Fruit fly (Drosophila melanogaster) whole organism, embryonic: ENCODE data around the gene CG34116.

Experiments used
- CG10274 ChIP-seq: fragments of 200-800 bp; sonication (Bioruptor generic); optimal IDR thresholded peaks from 3 replicates; lab custom pipeline; 2017; ENCODE audit warnings: missing biosample characterization, mild to moderate bottlenecking, missing genetic modification characterization
- CG10654 ChIP-seq: fragments of 200-800 bp; sonication (Bioruptor generic); optimal IDR thresholded peaks from 2 replicates; lab custom pipeline; 2016; ENCODE audit warnings: missing biosample characterization, missing genetic modification characterization
- CG12769 ChIP-seq: fragments of 200-800 bp; sonication (Bioruptor generic); optimal IDR thresholded peaks from 2 replicates; lab custom pipeline; 2019; ENCODE audit warnings: missing biosample characterization, mild to moderate bottlenecking, missing genetic modification characterization, moderate library complexity
- CG13123 ChIP-seq: fragments of 200-800 bp; sonication (Bioruptor generic); optimal IDR thresholded peaks from 2 replicates; lab custom pipeline; 2016; ENCODE audit warnings: missing biosample characterization, missing genetic modification characterization
- CG13424 ChIP-seq: fragments of 200-800 bp; sonication (Bioruptor generic); optimal IDR thresholded peaks from 2 replicates; lab custom pipeline; 2019; ENCODE audit warnings: missing biosample characterization, mild to moderate bottlenecking, missing genetic modification characterization, moderate library complexity
- CG14860 ChIP-seq: fragments of 200-800 bp; sonication (Bioruptor generic); IDR thresholded peaks from 3 replicates; pipeline ENCODE4 v1.3.6; 2022; ENCODE audit warnings: missing biosample characterization, missing genetic modification characterization; ENCODE audit not compliant: partially characterized antibody
- CG15514 ChIP-seq: fragments of 200-800 bp; sonication (Bioruptor generic); optimal IDR thresholded peaks from 3 replicates; lab custom pipeline; 2017; ENCODE audit warnings: missing biosample characterization, missing genetic modification characterization, mild to moderate bottlenecking, moderate library complexity, missing genetic modification reagents
- CG15601 ChIP-seq: fragments of 200-800 bp; sonication (Bioruptor generic); optimal IDR thresholded peaks from 3 replicates; lab custom pipeline; 2019; ENCODE audit warnings: missing biosample characterization, mild to moderate bottlenecking, missing genetic modification characterization, moderate library complexity
- CG1832 ChIP-seq: fragments of 200-800 bp; sonication (Bioruptor generic); optimal IDR thresholded peaks from 2 replicates; lab custom pipeline; 2017; ENCODE audit warnings: missing biosample characterization, mild to moderate bottlenecking, missing genetic modification characterization, inconsistent platforms
- CG2202 ChIP-seq: fragments of 200-800 bp; sonication (Bioruptor generic); optimal IDR thresholded peaks from 2 replicates; lab custom pipeline; 2018; ENCODE audit warnings: missing biosample characterization, mild to moderate bottlenecking, missing genetic modification characterization
- CG30020 ChIP-seq: fragments of 200-800 bp; optimal IDR thresholded peaks from 2 replicates; lab custom pipeline; 2019; ENCODE audit warnings: missing biosample characterization, mild to moderate bottlenecking, missing genetic modification characterization, moderate library complexity
- CG31224 ChIP-seq: fragments of 200-800 bp; sonication (Bioruptor generic); IDR thresholded peaks from 2 replicates; pipeline ENCODE4 v1.3.6; 2022; ENCODE audit warnings: missing biosample characterization, missing genetic modification characterization
- CG3281 ChIP-seq: fragments of 200-800 bp; sonication (Bioruptor generic); optimal IDR thresholded peaks from 3 replicates; lab custom pipeline; 2017; ENCODE audit warnings: missing biosample characterization, mild to moderate bottlenecking, missing genetic modification characterization
- CG34224 ChIP-seq: fragments of 200-800 bp; sonication (Bioruptor generic); IDR thresholded peaks from 3 replicates; pipeline ENCODE4 v1.3.6; 2022; ENCODE audit warnings: missing biosample characterization, missing genetic modification characterization; ENCODE audit not compliant: partially characterized antibody
- CG4328 ChIP-seq: fragments of 200-800 bp; sonication (Bioruptor generic); optimal IDR thresholded peaks from 3 replicates; lab custom pipeline; 2017; ENCODE audit warnings: missing biosample characterization, missing genetic modification reagents, missing genetic modification characterization
- CG4854 ChIP-seq: fragments of 200-800 bp; sonication (Bioruptor generic); optimal IDR thresholded peaks from 2 replicates; lab custom pipeline; 2016; ENCODE audit warnings: missing biosample characterization, missing genetic modification characterization, inconsistent platforms
- CG6689 ChIP-seq: fragments of 200-800 bp; sonication (Bioruptor generic); IDR thresholded peaks from 2 replicates; pipeline ENCODE4 v1.3.6; 2022; ENCODE audit warnings: missing biosample characterization, missing genetic modification characterization
- CG8089 ChIP-seq: fragments of 200-800 bp; sonication (Bioruptor generic); optimal IDR thresholded peaks from 3 replicates; lab custom pipeline; 2016; ENCODE audit warnings: missing biosample characterization, missing genetic modification characterization
- CG8924 ChIP-seq: fragments of 200-800 bp; optimal IDR thresholded peaks from 3 replicates; lab custom pipeline; 2019; ENCODE audit warnings: missing biosample characterization, mild to moderate bottlenecking, missing genetic modification characterization, moderate library complexity
- CG9727 ChIP-seq: fragments of 200-800 bp; sonication (Bioruptor generic); optimal IDR thresholded peaks from 3 replicates; lab custom pipeline; 2017; ENCODE audit warnings: missing biosample characterization, mild to moderate bottlenecking, missing genetic modification characterization
- CG9797 ChIP-seq: fragments of 200-800 bp; sonication (Bioruptor generic); optimal IDR thresholded peaks from 3 replicates; lab custom pipeline; 2018; ENCODE audit warnings: missing biosample characterization, mild to moderate bottlenecking, missing genetic modification characterization
- CG9932 ChIP-seq: fragments of 200-800 bp; sonication (Bioruptor generic); IDR thresholded peaks from 2 replicates; pipeline ENCODE4 v1.3.6; 2022; ENCODE audit warnings: missing biosample characterization, missing genetic modification characterization
- CHES-1-like ChIP-seq: fragments of 200-800 bp; sonication (Bioruptor generic); optimal IDR thresholded peaks from 2 replicates; lab custom pipeline; 2016; ENCODE audit warnings: missing biosample characterization, missing genetic modification characterization
- Lhr ChIP-seq: fragments of 200-800 bp; sonication (Bioruptor generic); optimal IDR thresholded peaks from 3 replicates; lab custom pipeline; 2017; ENCODE audit warnings: mild to moderate bottlenecking, missing biosample characterization, missing genetic modification reagents, missing genetic modification characterization
- NK7.1 ChIP-seq: fragments of 200-800 bp; sonication (Bioruptor generic); optimal IDR thresholded peaks from 3 replicates; lab custom pipeline; 2016; ENCODE audit warnings: missing biosample characterization, missing genetic modification characterization
- Nf-YB ChIP-seq: fragments of 200-800 bp; sonication (Bioruptor generic); optimal IDR thresholded peaks from 3 replicates; lab custom pipeline; 2019; ENCODE audit warnings: missing biosample characterization, mild to moderate bottlenecking, missing genetic modification characterization, moderate library complexity
- Opbp ChIP-seq: fragments of 200-800 bp; sonication (Bioruptor generic); IDR thresholded peaks from 3 replicates; pipeline ENCODE4 v1.3.6; 2022; ENCODE audit warnings: missing biosample characterization, missing genetic modification characterization; ENCODE audit not compliant: partially characterized antibody
- Scr ChIP-seq: fragments of 200-800 bp; sonication (Bioruptor generic); IDR thresholded peaks from 2 replicates; pipeline ENCODE4 v1.3.6; 2022; ENCODE audit warnings: missing biosample characterization, missing genetic modification characterization; ENCODE audit not compliant: partially characterized antibody
- Side ChIP-seq: fragments of 200-800 bp; sonication (Bioruptor generic); optimal IDR thresholded peaks from 2 replicates; lab custom pipeline; 2016; ENCODE audit warnings: missing biosample characterization, missing genetic modification characterization
- Sox100B ChIP-seq: fragments of 200-800 bp; sonication (Bioruptor generic); optimal IDR thresholded peaks from 3 replicates; lab custom pipeline; 2018; ENCODE audit warnings: missing biosample characterization, mild to moderate bottlenecking, missing genetic modification characterization
- Sry-δ ChIP-seq: fragments of 200-800 bp; sonication (Bioruptor generic); optimal IDR thresholded peaks from 2 replicates; lab custom pipeline; 2016; ENCODE audit warnings: missing biosample characterization, missing genetic modification characterization
- al ChIP-seq: fragments of 200-800 bp; sonication (Bioruptor generic); IDR thresholded peaks from 2 replicates; pipeline ENCODE4 v1.3.6; 2022; ENCODE audit warnings: missing biosample characterization, missing genetic modification characterization
- ci ChIP-seq: fragments of 200-800 bp; sonication (Bioruptor generic); IDR thresholded peaks from 3 replicates; pipeline ENCODE4 v1.3.6; 2022; ENCODE audit warnings: missing biosample characterization, missing genetic modification characterization
- dysf ChIP-seq: fragments of 200-800 bp; sonication (Bioruptor generic); IDR thresholded peaks from 3 replicates; pipeline ENCODE4 v1.3.6; 2022; ENCODE audit warnings: missing biosample characterization, missing genetic modification characterization
- ems ChIP-seq: fragments of 200-800 bp; sonication (Bioruptor generic); optimal IDR thresholded peaks from 3 replicates; lab custom pipeline; 2016; ENCODE audit warnings: missing biosample characterization, missing genetic modification characterization
- gsb-n ChIP-seq: fragments of 200-800 bp; sonication (Bioruptor generic); optimal IDR thresholded peaks from 3 replicates; lab custom pipeline; 2018; ENCODE audit warnings: missing biosample characterization, mild to moderate bottlenecking, missing genetic modification characterization
- hbn ChIP-seq: fragments of 200-800 bp; sonication (Bioruptor generic); IDR thresholded peaks from 2 replicates; pipeline ENCODE4 v1.3.6; 2022; ENCODE audit warnings: missing biosample characterization, missing genetic modification characterization; ENCODE audit not compliant: partially characterized antibody
- jumu ChIP-seq: fragments of 200-800 bp; sonication (Bioruptor generic); optimal IDR thresholded peaks from 3 replicates; lab custom pipeline; 2016; ENCODE audit warnings: missing biosample characterization, missing genetic modification characterization
- kni ChIP-seq: fragments of 200-800 bp; sonication (Bioruptor generic); optimal IDR thresholded peaks from 3 replicates; lab custom pipeline; 2017; ENCODE audit warnings: mild to moderate bottlenecking, missing biosample characterization, missing genetic modification reagents, missing genetic modification characterization
- luna ChIP-seq: fragments of 200-800 bp; sonication (Bioruptor generic); optimal IDR thresholded peaks from 2 replicates; lab custom pipeline; 2016; ENCODE audit warnings: missing biosample characterization, missing genetic modification characterization
- peb ChIP-seq: fragments of 200-800 bp; sonication (Bioruptor generic); IDR thresholded peaks from 2 replicates; pipeline ENCODE4 v1.3.6; 2022; ENCODE audit warnings: missing biosample characterization, missing genetic modification characterization
- pzg ChIP-seq: fragments of 200-800 bp; sonication (Bioruptor generic); optimal IDR thresholded peaks from 3 replicates; lab custom pipeline; 2018; ENCODE audit warnings: missing biosample characterization, mild to moderate bottlenecking, missing genetic modification characterization, moderate library complexity
- schlank ChIP-seq: fragments of 200-800 bp; sonication (Bioruptor generic); optimal IDR thresholded peaks from 2 replicates; lab custom pipeline; 2018; ENCODE audit warnings: missing biosample characterization, mild to moderate bottlenecking, missing genetic modification characterization
- seq ChIP-seq: fragments of 200-800 bp; sonication (Bioruptor generic); IDR thresholded peaks from 2 replicates; pipeline ENCODE4 v1.3.6; 2022; ENCODE audit warnings: missing biosample characterization, missing genetic modification characterization
- slbo ChIP-seq: fragments of 200-800 bp; sonication (Bioruptor generic); IDR thresholded peaks from 2 replicates; pipeline ENCODE4 v1.3.6; 2022; ENCODE audit warnings: missing biosample characterization, missing genetic modification characterization
- so ChIP-seq: fragments of 200-800 bp; sonication (Bioruptor generic); IDR thresholded peaks from 3 replicates; pipeline ENCODE4 v1.3.6; 2022; ENCODE audit warnings: missing biosample characterization, missing genetic modification characterization
- stwl ChIP-seq: fragments of 200-800 bp; sonication (Bioruptor generic); optimal IDR thresholded peaks from 3 replicates; lab custom pipeline; 2018; ENCODE audit warnings: missing biosample characterization, mild to moderate bottlenecking, missing genetic modification characterization, moderate library complexity
- zen ChIP-seq: fragments of 200-800 bp; sonication (Bioruptor generic); optimal IDR thresholded peaks from 3 replicates; lab custom pipeline; 2018; ENCODE audit warnings: missing biosample characterization, mild to moderate bottlenecking, missing genetic modification characterization, moderate library complexity
- zfh2 ChIP-seq: fragments of 200-800 bp; sonication (Bioruptor generic); optimal IDR thresholded peaks from 2 replicates; lab custom pipeline; 2016; ENCODE audit warnings: missing biosample characterization, missing genetic modification characterization

CG34116 gene

DNA sequence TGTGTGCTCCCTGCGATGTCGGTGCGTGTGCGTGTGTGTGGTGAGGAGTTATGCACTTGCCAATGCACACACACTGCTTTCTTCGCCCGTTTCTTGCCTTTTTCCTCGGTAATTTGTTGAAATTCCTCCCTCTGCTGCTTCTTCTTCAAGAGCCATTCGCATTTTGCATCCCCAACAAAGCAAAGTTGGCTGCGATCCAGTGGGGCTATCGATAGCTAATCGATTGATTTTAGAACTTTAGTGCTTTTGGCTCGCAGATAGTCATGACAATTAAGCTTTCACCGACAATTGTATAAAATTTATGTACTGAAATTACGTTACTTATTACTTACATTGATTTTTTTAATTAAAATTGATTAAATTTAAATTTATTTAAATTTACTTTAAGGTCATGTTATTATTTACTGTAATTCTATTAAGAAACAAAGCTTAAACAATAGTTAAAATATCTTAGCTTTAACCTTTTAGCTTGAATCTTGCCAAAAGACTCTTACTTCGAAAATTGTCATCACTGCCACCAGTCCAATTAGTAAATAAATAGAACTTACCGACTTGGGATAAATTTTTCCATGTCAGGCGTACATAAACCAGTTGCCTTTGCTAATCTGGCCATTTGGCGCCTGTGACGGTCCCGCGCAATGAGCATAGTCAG, 28.4 kb upstream of the CG34116 start, which contains the start of the genes trc and CG32221 (continued):
- peak; percentile 48; the same call in 1 of the 2 replicates for TF ChIP-seq seq (GFP tag; lab: Robert Waterston, UW)
- TF ChIP-seq pzg (GFP tag; lab: Kevin White, UChicago) = peak; percentile 88
- TF ChIP-seq ci = peak; percentile 81
- TF ChIP-seq Sox100B = no peak
- TF ChIP-seq CG4328 (GFP tag; lab: Kevin White, UChicago) = peak; percentile 65
- peak; percentile 13 for TF ChIP-seq Nf-YB (GFP tag; lab: Kevin White, UChicago)
- TF ChIP-seq slbo (GFP tag; lab: Robert Waterston, UW) = peak; percentile 69
- TF ChIP-seq schlank (tag; lab: Kevin White, UChicago) = peak; percentile 39
- TF ChIP-seq CG8924 (tag; lab: Kevin White, UChicago) = peak; percentile 33
- no peak for TF ChIP-seq luna (GFP tag; lab: Kevin White, UChicago)
- TF ChIP-seq Sry-δ (GFP tag; lab: Kevin White, UChicago) = peak; percentile 74
- TF ChIP-seq Opbp (GFP tag; lab: Robert Waterston, UW) = peak; percentile 100
- peak; percentile 38 for TF ChIP-seq CG9727 (GFP tag; lab: Kevin White, UChicago)
- no peak for TF ChIP-seq CG10274 (GFP tag; lab: Kevin White, UChicago)
- 0 out of 3 replicates have a peak, but pooled peaks have one; percentile 9 for TF ChIP-seq so (GFP tag; lab: Robert Waterston, UW)
- no peak for TF ChIP-seq jumu (GFP tag; lab: Kevin White, UChicago)
- TF ChIP-seq CG30020 (tag; lab: Kevin White, UChicago) = peak; percentile 31
- TF ChIP-seq CG15514 (GFP tag; lab: Kevin White, UChicago) = peak; percentile 79
- no peak for TF ChIP-seq ems (GFP tag; lab: Kevin White, UChicago)
- TF ChIP-seq zfh2 = peak; percentile 34
- TF ChIP-seq NK7.1 (GFP tag; lab: Kevin White, UChicago) = no peak
- peak; percentile 46 for TF ChIP-seq Side (GFP tag; lab: Kevin White, UChicago)
- TF ChIP-seq CG1832 (GFP tag; lab: Kevin White, UChicago) = no peak
- TF ChIP-seq CG9932 = peak; percentile 78
- TF ChIP-seq kni = no peak
- TF ChIP-seq CG4854 (GFP tag; lab: Kevin White, UChicago) = no peak
- TF ChIP-seq al (GFP tag; lab: Robert Waterston, UW) = 0 out of 2 replicates have a peak, but pooled peaks have one; percentile 33
- peak; percentile 54 for TF ChIP-seq CG13424 (tag; lab: Kevin White, UChicago)
- TF ChIP-seq CG2202 (tag; lab: Kevin White, UChicago) = no peak
- no peak for TF ChIP-seq zen
- peak; percentile 24 for TF ChIP-seq CG8089
- TF ChIP-seq CG31224 (GFP tag; lab: Robert Waterston, UW) = peak; percentile 24; the same call in 1 of the 2 replicates
- TF ChIP-seq CG3281 (GFP tag; lab: Kevin White, UChicago) = peak; percentile 41
- no peak for TF ChIP-seq gsb-n (tag; lab: Kevin White, UChicago)
- TF ChIP-seq Scr (GFP tag; lab: Robert Waterston, UW) = peak; percentile 73
- peak; percentile 40; the same call in 1 of the 2 replicates for TF ChIP-seq hbn (GFP tag; lab: Robert Waterston, UW)
- peak; percentile 64; the same call in 2 of the 3 replicates for TF ChIP-seq CG14860
- TF ChIP-seq stwl (tag; lab: Kevin White, UChicago) = peak; percentile 53
- no peak for TF ChIP-seq CG15601 (tag; lab: Kevin White, UChicago)
- no peak; the same call in 2 of the 3 replicates for TF ChIP-seq CG34224 (GFP tag; lab: Robert Waterston, UW)
- peak; percentile 10 for TF ChIP-seq CG10654 (GFP tag; lab: Kevin White, UChicago)
- TF ChIP-seq CG13123 (GFP tag; lab: Kevin White, UChicago) = peak; percentile 99
- peak; percentile 54 for TF ChIP-seq Lhr
- TF ChIP-seq CHES-1-like = peak; percentile 15
- TF ChIP-seq CG6689 (GFP tag; lab: Robert Waterston, UW) = no peak
- peak; percentile 25; the same call in 1 of the 3 replicates for TF ChIP-seq dysf (GFP tag; lab: Robert Waterston, UW)
- TF ChIP-seq peb = no peak
- peak; percentile 12 for TF ChIP-seq CG9797 (GFP tag; lab: Kevin White, UChicago)
- no peak for TF ChIP-seq CG12769 (tag; lab: Kevin White, UChicago)
